Worm (Caenorhabditis elegans) whole organism, L1 larva: ENCODE data around the gene pxd-1.

Experiments
- aly-2 ChIP-seq: fragments of 150-350 bp; optimal IDR thresholded peaks from 2 replicates; lab custom pipeline; 2014; ENCODE audit warnings: missing biosample characterization, missing genetic modification characterization
- fkh-10 ChIP-seq: sonication (generic microtip); optimal IDR thresholded peaks from 2 replicates; lab custom pipeline; 2017; ENCODE audit warnings: missing biosample characterization, missing genetic modification reagents, missing genetic modification characterization
- fkh-4 ChIP-seq: sonication (generic microtip); optimal IDR thresholded peaks from 2 replicates; lab custom pipeline; 2016; ENCODE audit warnings: missing compliant biosample characterization, missing genetic modification characterization, borderline replicate concordance
- fos-1 ChIP-seq: fragments of 150-350 bp; optimal IDR thresholded peaks from 2 replicates; lab custom pipeline; 2014; ENCODE audit warnings: missing biosample characterization, missing genetic modification characterization
- grh-1 ChIP-seq: fragments of 200-800 bp; sonication (Bioruptor generic); IDR thresholded peaks from 2 replicates; pipeline ENCODE4 v1.3.6; 2022; ENCODE audit warnings: missing genetic modification reagents, missing genetic modification characterization, missing compliant biosample characterization
- lin-35 ChIP-seq, 2 experiments: fragments of 150-350 bp; optimal IDR thresholded peaks; 2 replicates each; lab custom pipeline; 2014; ENCODE audit warnings: missing biosample characterization in 2 of 2, missing genetic modification characterization in 2 of 2, missing genetic modification reagents in 2 of 2
- mdl-1 ChIP-seq, 2 experiments: fragments of 150-350 bp; optimal IDR thresholded peaks; 2 replicates each; lab custom pipeline; 2014 to 2017; ENCODE audit warnings: missing biosample characterization in 2 of 2, missing genetic modification characterization in 2 of 2, inconsistent platforms in 1 of 2
- nhr-237 ChIP-seq: fragments of 150-350 bp; optimal IDR thresholded peaks from 2 replicates; lab custom pipeline; 2014; ENCODE audit warnings: missing biosample characterization, missing genetic modification characterization
- nhr-28 ChIP-seq: fragments of 150-350 bp; optimal IDR thresholded peaks from 2 replicates; lab custom pipeline; 2014; ENCODE audit warnings: missing biosample characterization, missing genetic modification characterization
- sptf-1 ChIP-seq: fragments of 150-350 bp; optimal IDR thresholded peaks from 2 replicates; lab custom pipeline; 2014; ENCODE audit warnings: missing biosample characterization, missing genetic modification characterization
- zag-1 ChIP-seq: fragments of 150-350 bp; optimal IDR thresholded peaks from 2 replicates; lab custom pipeline; 2014; ENCODE audit warnings: missing biosample characterization, missing genetic modification characterization
- ztf-4 ChIP-seq: fragments of 150-350 bp; optimal IDR thresholded peaks from 2 replicates; lab custom pipeline; 2014; ENCODE audit warnings: missing biosample characterization, missing genetic modification characterization

- peak; percentile 40 for TF ChIP-seq fkh-10 (GFP tag; lab: Kevin White, UChicago)
- no peak for TF ChIP-seq fkh-4 (tag; lab: Kevin White, UChicago)
- TF ChIP-seq ztf-4 = no peak
- TF ChIP-seq nhr-28 = no peak
- TF ChIP-seq sptf-1 (tag; lab: Kevin White, UChicago) = no peak
- no peak for TF ChIP-seq aly-2
- no peak for TF ChIP-seq lin-35 (GFP tag; optimal IDR thresholded peaks at IDR 0.05; lab: Kevin White, UChicago)
- no peak for TF ChIP-seq zag-1
- TF ChIP-seq fos-1 = no peak
- no peak for TF ChIP-seq nhr-237 (tag; lab: Kevin White, UChicago)
- TF ChIP-seq grh-1 (GFP tag; lab: Robert Waterston, UW) = no peak
- no peak for TF ChIP-seq mdl-1 (tag; optimal IDR thresholded peaks at IDR 0.05; lab: Kevin White, UChicago)
Measured at ce11 chrIII:3970395-3970794, 35.5 kb upstream of the pxd-1 start.
